Worm (Caenorhabditis elegans): Measurements from ENCODE around the gene ZK228.10.

- TF ChIP-seq elt-3 (tag; optimal IDR thresholded peaks at IDR 0.05), result no peak
- no peak for TF ChIP-seq nhr-11 (tag; optimal IDR thresholded peaks at IDR 0.05)
- TF ChIP-seq unc-55 (GFP tag; optimal IDR thresholded peaks at IDR 0.05), result no peak
- no peak for TF ChIP-seq nhr-25 (tag; optimal IDR thresholded peaks at IDR 0.05)
- TF ChIP-seq aly-2 (tag; optimal IDR thresholded peaks at IDR 0.05), result no peak
- TF ChIP-seq Y55F3AM.14 (GFP tag; optimal IDR thresholded peaks at IDR 0.05), result no peak
- TF ChIP-seq ztf-4 (tag; optimal IDR thresholded peaks at IDR 0.05), result no peak
- no peak for TF ChIP-seq lin-39 (tag; optimal IDR thresholded peaks at IDR 0.05)
- TF ChIP-seq dmd-4 (tag; optimal IDR thresholded peaks at IDR 0.05), result no peak
- no peak for TF ChIP-seq F13H6.1 (tag; optimal IDR thresholded peaks at IDR 0.05)
- no peak for TF ChIP-seq R02D3.7 (tag; optimal IDR thresholded peaks at IDR 0.05)
- no peak for TF ChIP-seq ZK546.5 (tag; optimal IDR thresholded peaks at IDR 0.05)
- TF ChIP-seq sma-3 (GFP tag; optimal IDR thresholded peaks at IDR 0.05), result no peak
- TF ChIP-seq snpc-4 (tag; optimal IDR thresholded peaks at IDR 0.05), result no peak
Observed at ce11 chrV:18461200-18461728, 4.6 kb downstream of the ZK228.10 start, which contains the start of gene ZK228.3.
